Worm (Caenorhabditis elegans) whole organism, L1 larva: ENCODE results near the gene clc-12.

Experiments
- C16A3.4 ChIP-seq: fragments of 150-350 bp; optimal IDR thresholded peaks from 2 replicates; lab custom pipeline; 2014; ENCODE audit warnings: missing biosample characterization, missing genetic modification characterization
- C34B4.2 ChIP-seq: sonication (generic microtip); optimal IDR thresholded peaks from 2 replicates; lab custom pipeline; 2017; ENCODE audit warnings: mild to moderate bottlenecking, missing genetic modification characterization, missing compliant biosample characterization
- Y116A8C.19 ChIP-seq: sonication (generic microtip); optimal IDR thresholded peaks from 2 replicates; lab custom pipeline; 2016; ENCODE audit warnings: missing compliant biosample characterization, missing genetic modification characterization, borderline replicate concordance
- aha-1 ChIP-seq: fragments of 150-350 bp; optimal IDR thresholded peaks from 2 replicates; lab custom pipeline; 2014; ENCODE audit warnings: missing biosample characterization, missing genetic modification characterization
- blmp-1 ChIP-seq: fragments of 150-350 bp; optimal IDR thresholded peaks from 2 replicates; lab custom pipeline; 2014; ENCODE audit warnings: missing biosample characterization, missing genetic modification characterization
- ceh-63 ChIP-seq: fragments of 200-800 bp; sonication (Bioruptor generic); optimal IDR thresholded peaks from 2 replicates; lab custom pipeline; 2018; ENCODE audit warnings: mild to moderate bottlenecking, missing genetic modification characterization, missing compliant biosample characterization
- ceh-88 ChIP-seq: fragments of 200-800 bp; sonication (Bioruptor generic); IDR thresholded peaks from 2 replicates; pipeline ENCODE4 v1.3.6; 2022; ENCODE audit warnings: missing genetic modification characterization, missing compliant biosample characterization
- dpl-1 ChIP-seq, 3 experiments: fragments of 150-350 bp in 2 of 3; sonication (generic microtip) in 1 of 3; optimal IDR thresholded peaks; 2 replicates each; lab custom pipeline; 2014 to 2017; ENCODE audit warnings: missing biosample characterization in 3 of 3, missing genetic modification characterization in 3 of 3, missing genetic modification reagents in 3 of 3
- efl-3 ChIP-seq: fragments of 200-800 bp; sonication (Bioruptor generic); optimal IDR thresholded peaks from 2 replicates; lab custom pipeline; 2018; ENCODE audit warnings: mild to moderate bottlenecking, missing genetic modification characterization, missing compliant biosample characterization
- egl-13 ChIP-seq: sonication (generic microtip); optimal IDR thresholded peaks from 2 replicates; lab custom pipeline; 2016; ENCODE audit warnings: missing genotype, missing genetic modification reagents, missing genetic modification characterization, missing compliant biosample characterization
- egl-27 ChIP-seq, 2 experiments: fragments of 150-350 bp in 1 of 2; sonication (generic microtip); optimal IDR thresholded peaks; 3 replicates each; lab custom pipeline; 2017 to 2018; ENCODE audit warnings: missing biosample characterization in 2 of 2, missing genetic modification characterization in 2 of 2, missing genetic modification reagents in 2 of 2
- elt-2 ChIP-seq: sonication (generic microtip); optimal IDR thresholded peaks from 2 replicates; lab custom pipeline; 2016; ENCODE audit warnings: missing genetic modification characterization, mild to moderate bottlenecking, inconsistent platforms, missing compliant biosample characterization, missing genetic modification reagents
- elt-3 ChIP-seq, 6 experiments: fragments of 150-350 bp in 1 of 6; sonication (generic microtip); optimal IDR thresholded peaks; 2 replicates each; lab custom pipeline; 2017 to 2018; ENCODE audit warnings: missing biosample characterization in 6 of 6, missing genetic modification characterization in 6 of 6, inconsistent platforms in 1 of 6
- ets-5 ChIP-seq: fragments of 200-800 bp; sonication (Bioruptor generic); IDR thresholded peaks from 2 replicates; pipeline ENCODE4 v1.3.6; 2022; ENCODE audit warnings: missing genetic modification characterization, missing compliant biosample characterization
- fkh-4 ChIP-seq: sonication (generic microtip); optimal IDR thresholded peaks from 2 replicates; lab custom pipeline; 2016; ENCODE audit warnings: missing compliant biosample characterization, missing genetic modification characterization, borderline replicate concordance
- fos-1 ChIP-seq: fragments of 150-350 bp; optimal IDR thresholded peaks from 2 replicates; lab custom pipeline; 2014; ENCODE audit warnings: missing biosample characterization, missing genetic modification characterization
- hlh-17 ChIP-seq: fragments of 200-800 bp; sonication (Bioruptor generic); optimal IDR thresholded peaks from 2 replicates; lab custom pipeline; 2018; ENCODE audit warnings: missing genetic modification characterization, mild to moderate bottlenecking, missing compliant biosample characterization, moderate library complexity, borderline replicate concordance
- hlh-4 ChIP-seq: sonication (generic microtip); optimal IDR thresholded peaks from 2 replicates; lab custom pipeline; 2016; ENCODE audit warnings: mild to moderate bottlenecking, missing genetic modification characterization, missing compliant biosample characterization
- hpl-2 ChIP-seq: fragments of 150-350 bp; optimal IDR thresholded peaks from 2 replicates; lab custom pipeline; 2014; ENCODE audit warnings: missing biosample characterization, missing genetic modification reagents, missing genetic modification characterization
- irx-1 ChIP-seq: sonication (generic microtip); optimal IDR thresholded peaks from 2 replicates; lab custom pipeline; 2016; ENCODE audit warnings: missing genetic modification characterization, missing compliant biosample characterization
- isw-1 ChIP-seq: fragments of 200-800 bp; sonication (Bioruptor generic); IDR thresholded peaks from 2 replicates; pipeline ENCODE4 v1.3.6; 2022; ENCODE audit warnings: missing genetic modification characterization, missing compliant biosample characterization
- jun-1 ChIP-seq: fragments of 150-350 bp; optimal IDR thresholded peaks from 2 replicates; lab custom pipeline; 2014; ENCODE audit warnings: missing biosample characterization, missing genetic modification reagents, missing genetic modification characterization
- lin-13 ChIP-seq: fragments of 150-350 bp; optimal IDR thresholded peaks from 2 replicates; lab custom pipeline; 2014; ENCODE audit warnings: missing biosample characterization, missing genetic modification reagents, missing genetic modification characterization
- lin-14 ChIP-seq: fragments of 200-800 bp; sonication (Bioruptor generic); optimal IDR thresholded peaks from 2 replicates; lab custom pipeline; 2018; ENCODE audit warnings: mild to moderate bottlenecking, missing genetic modification characterization, moderate library complexity, missing compliant biosample characterization
- lin-15B ChIP-seq: fragments of 150-350 bp; sonication (generic microtip); optimal IDR thresholded peaks from 3 replicates; lab custom pipeline; 2014; ENCODE audit warnings: missing biosample characterization, missing genetic modification characterization
- lin-35 ChIP-seq, 2 experiments: fragments of 150-350 bp; optimal IDR thresholded peaks; 2 replicates each; lab custom pipeline; 2014; ENCODE audit warnings: missing biosample characterization in 2 of 2, missing genetic modification characterization in 2 of 2, missing genetic modification reagents in 2 of 2
- lir-3 ChIP-seq: sonication (generic microtip); optimal IDR thresholded peaks from 2 replicates; lab custom pipeline; 2016; ENCODE audit warnings: mild to moderate bottlenecking, missing genetic modification characterization, moderate library complexity, missing compliant biosample characterization; ENCODE audit not compliant: poor library complexity
- lsy-2 ChIP-seq, 2 experiments: fragments of 150-350 bp; optimal IDR thresholded peaks; 2 replicates each; lab custom pipeline; 2014; ENCODE audit warnings: missing biosample characterization in 2 of 2, missing genetic modification characterization in 2 of 2
- mab-9 ChIP-seq: fragments of 200-800 bp; sonication (Bioruptor generic); IDR thresholded peaks from 2 replicates; pipeline ENCODE4 v1.3.6; 2022; ENCODE audit warnings: missing genetic modification reagents, missing genetic modification characterization, missing compliant biosample characterization
- mep-1 ChIP-seq: fragments of 150-350 bp; optimal IDR thresholded peaks from 2 replicates; lab custom pipeline; 2014; ENCODE audit warnings: missing biosample characterization, missing genetic modification characterization
- nhr-12 ChIP-seq: sonication (generic microtip); optimal IDR thresholded peaks from 2 replicates; lab custom pipeline; 2017; ENCODE audit warnings: missing biosample characterization, missing genetic modification characterization
- nhr-237 ChIP-seq: fragments of 150-350 bp; optimal IDR thresholded peaks from 2 replicates; lab custom pipeline; 2014; ENCODE audit warnings: missing biosample characterization, missing genetic modification characterization
- nhr-47 ChIP-seq: sonication (generic microtip); optimal IDR thresholded peaks from 2 replicates; lab custom pipeline; 2016; ENCODE audit warnings: mild to moderate bottlenecking, missing genetic modification characterization, moderate library complexity, missing compliant biosample characterization
- nhr-71 ChIP-seq: sonication (generic microtip); optimal IDR thresholded peaks from 2 replicates; lab custom pipeline; 2016; ENCODE audit warnings: mild to moderate bottlenecking, missing genetic modification characterization, moderate library complexity, missing compliant biosample characterization
- nhr-77 ChIP-seq: fragments of 150-350 bp; optimal IDR thresholded peaks from 2 replicates; lab custom pipeline; 2014; ENCODE audit warnings: missing biosample characterization, missing genetic modification characterization
- nhr-85 ChIP-seq: sonication (generic microtip); peaks from one replicate; lab custom pipeline; 2016; ENCODE audit warnings: missing genetic modification characterization, inconsistent platforms, missing compliant biosample characterization
- nhr-90 ChIP-seq: sonication (generic microtip); optimal IDR thresholded peaks from 2 replicates; lab custom pipeline; 2016; ENCODE audit warnings: mild to moderate bottlenecking, missing genetic modification characterization, missing compliant biosample characterization; ENCODE audit not compliant: poor library complexity
- pag-3 ChIP-seq: sonication (generic microtip); optimal IDR thresholded peaks from 2 replicates; lab custom pipeline; 2017; ENCODE audit warnings: missing genetic modification characterization, mild to moderate bottlenecking, missing compliant biosample characterization, antibody characterized with exemption, borderline replicate concordance; ENCODE audit not compliant: insufficient read depth
- pqm-1 ChIP-seq: sonication (generic microtip); optimal IDR thresholded peaks from 3 replicates; lab custom pipeline; 2017; ENCODE audit warnings: missing biosample characterization, missing genetic modification characterization
- rnt-1 ChIP-seq: sonication (generic microtip); optimal IDR thresholded peaks from 2 replicates; lab custom pipeline; 2016; ENCODE audit warnings: mild to moderate bottlenecking, missing genetic modification characterization, moderate library complexity, missing compliant biosample characterization
- skn-1 ChIP-seq: fragments of 150-350 bp; optimal IDR thresholded peaks from 2 replicates; lab custom pipeline; 2014; ENCODE audit warnings: missing biosample characterization, missing genetic modification characterization
- sox-4 ChIP-seq: sonication (generic microtip); optimal IDR thresholded peaks from 2 replicates; lab custom pipeline; 2016; ENCODE audit warnings: missing genetic modification characterization, missing compliant biosample characterization
- sptf-1 ChIP-seq: fragments of 150-350 bp; optimal IDR thresholded peaks from 2 replicates; lab custom pipeline; 2014; ENCODE audit warnings: missing biosample characterization, missing genetic modification characterization
- sup-37 ChIP-seq: fragments of 200-800 bp; sonication (Bioruptor generic); optimal IDR thresholded peaks from 2 replicates; lab custom pipeline; 2018; ENCODE audit warnings: mild to moderate bottlenecking, missing genetic modification characterization, missing compliant biosample characterization
- tbx-2 ChIP-seq: sonication (generic microtip); optimal IDR thresholded peaks from 2 replicates; lab custom pipeline; 2016; ENCODE audit warnings: missing genetic modification characterization, missing compliant biosample characterization
- unc-130 ChIP-seq: fragments of 150-350 bp; optimal IDR thresholded peaks from 2 replicates; lab custom pipeline; 2017; ENCODE audit warnings: missing biosample characterization, missing genetic modification characterization, inconsistent platforms
- unc-62 ChIP-seq: fragments of 150-350 bp; optimal IDR thresholded peaks from 2 replicates; lab custom pipeline; 2014; ENCODE audit warnings: missing biosample characterization, missing genetic modification reagents, missing genetic modification characterization
- unc-86 ChIP-seq: sonication (generic microtip); optimal IDR thresholded peaks from 2 replicates; lab custom pipeline; 2016; ENCODE audit warnings: missing genetic modification characterization, missing compliant biosample characterization
- vab-15 ChIP-seq: sonication (generic microtip); optimal IDR thresholded peaks from 2 replicates; lab custom pipeline; 2017; ENCODE audit warnings: missing genotype, mild to moderate bottlenecking, missing genetic modification characterization, missing compliant biosample characterization
- zag-1 ChIP-seq: fragments of 150-350 bp; optimal IDR thresholded peaks from 2 replicates; lab custom pipeline; 2014; ENCODE audit warnings: missing biosample characterization, missing genetic modification characterization
- ztf-11 ChIP-seq, 2 experiments: sonication (generic microtip); optimal IDR thresholded peaks; 2 replicates each; lab custom pipeline; 2016 to 2017; ENCODE audit warnings: missing genetic modification characterization in 2 of 2, missing biosample characterization in 1 of 2, missing compliant biosample characterization in 1 of 2
- ztf-4 ChIP-seq: fragments of 150-350 bp; optimal IDR thresholded peaks from 2 replicates; lab custom pipeline; 2014; ENCODE audit warnings: missing biosample characterization, missing genetic modification characterization

The clc-12 gene

ce11 chrV:16965655-16966054 is 43.5 kb downstream of the clc-12 start, which contains the start of gene efl-1 (continued):
- TF ChIP-seq jun-1 (tag; lab: Kevin White, UChicago) (peak; percentile 84), efl-3 (GFP tag; lab: Kevin White, UChicago) (no peak), isw-1 (GFP tag; lab: Robert Waterston, UW) (peak; percentile 90), lin-35 (GFP tag; optimal IDR thresholded peaks at IDR 0.05; lab: Kevin White, UChicago) (peak; percentile 100), unc-130 (tag; lab: Kevin White, UChicago) (peak; percentile 79), lin-14 (peak; percentile 95), rnt-1 (tag; lab: Kevin White, UChicago) (peak; percentile 97), hlh-4 (tag; lab: Kevin White, UChicago) (no peak), sptf-1 (tag; lab: Kevin White, UChicago) (no peak), lsy-2 (tag; optimal IDR thresholded peaks at IDR 0.05; lab: Kevin White, UChicago) (peak; percentile 93 to 95), fkh-4 (tag; lab: Kevin White, UChicago) (peak; percentile 68), sup-37 (GFP tag; lab: Kevin White, UChicago) (peak; percentile 81), lin-13 (GFP tag; lab: Kevin White, UChicago) (peak; percentile 91), aha-1 (tag; lab: Kevin White, UChicago) (peak; percentile 60), zag-1 (tag; lab: Kevin White, UChicago) (peak; percentile 8), pqm-1 (tag; lab: Kevin White, UChicago) (no peak), ceh-63 (GFP tag; lab: Kevin White, UChicago) (no peak), vab-15 (tag; lab: Kevin White, UChicago) (peak; percentile 51), nhr-12 (tag; lab: Kevin White, UChicago) (no peak), dpl-1 (GFP tag; optimal IDR thresholded peaks at IDR 0.05; lab: Kevin White, UChicago) (peak; percentile 100), unc-86 (tag; lab: Kevin White, UChicago) (peak; percentile 92), C34B4.2 (tag; lab: Kevin White, UChicago) (peak; percentile 38), unc-62 (GFP tag; lab: Kevin White, UChicago) (peak; percentile 49), tbx-2 (tag; lab: Kevin White, UChicago) (peak; percentile 94), hlh-17 (GFP tag; lab: Kevin White, UChicago) (no peak), fos-1 (tag; lab: Kevin White, UChicago) (peak; percentile 93), lin-15B (peak; percentile 89), hpl-2 (GFP tag; lab: Kevin White, UChicago) (no peak), nhr-77 (tag; lab: Kevin White, UChicago) (peak; percentile 92), nhr-237 (tag; lab: Kevin White, UChicago) (peak; percentile 88), skn-1 (tag; lab: Kevin White, UChicago) (peak; percentile 94), ztf-11 (tag; optimal IDR thresholded peaks at IDR 0.05; lab: Kevin White, UChicago) (peak in 1 of 2 experiments; percentile 68), Y116A8C.19 (tag; lab: Kevin White, UChicago) (no peak), C16A3.4 (peak; percentile 85), nhr-47 (tag; lab: Kevin White, UChicago) (peak; percentile 97), lir-3 (tag; lab: Kevin White, UChicago) (no peak), nhr-71 (tag; lab: Kevin White, UChicago) (peak; percentile 97), nhr-85 (tag; lab: Kevin White, UChicago) (peak; percentile 95), sox-4 (peak; percentile 82), ztf-4 (tag; lab: Kevin White, UChicago) (peak; percentile 84), pag-3 (no peak), irx-1 (peak; percentile 91), blmp-1 (tag; lab: Kevin White, UChicago) (peak; percentile 65), mab-9 (GFP tag; lab: Robert Waterston, UW) (peak; percentile 84), egl-13 (tag; lab: Kevin White, UChicago) (peak; percentile 90), egl-27 (tag; optimal IDR thresholded peaks at IDR 0.05; lab: Kevin White, UChicago) (no peak), nhr-90 (tag; lab: Kevin White, UChicago) (peak; percentile 95), elt-2 (peak; percentile 78), mep-1 (tag; lab: Kevin White, UChicago) (peak; percentile 94), ceh-88 (GFP tag; lab: Robert Waterston, UW) (peak; percentile 75), ets-5 (no peak), elt-3 (tag; optimal IDR thresholded peaks at IDR 0.05; lab: Kevin White, UChicago) (peak in 2 of 6 experiments; percentile 76 to 93)
